Worm (Caenorhabditis elegans) whole organism, young adult: Measurements from ENCODE around the gene atx-2.

Experiments used
- B0261.1 ChIP-seq: sonication (generic microtip); optimal IDR thresholded peaks from 2 replicates; lab custom pipeline; 2016; ENCODE audit warnings: mild to moderate bottlenecking, missing genetic modification characterization, moderate library complexity, missing compliant biosample characterization
- F23B12.7 ChIP-seq: sonication (generic microtip); optimal IDR thresholded peaks from 2 replicates; lab custom pipeline; 2017; ENCODE audit warnings: missing genetic modification characterization, mild to moderate bottlenecking, missing compliant biosample characterization, antibody characterized with exemption, moderate library complexity; ENCODE audit not compliant: insufficient read depth
- F33H1.4 ChIP-seq: fragments of 200-800 bp; sonication (Bioruptor generic); IDR thresholded peaks from 2 replicates; pipeline ENCODE4 v1.3.6; 2022; ENCODE audit warnings: missing genetic modification reagents, missing genetic modification characterization, missing compliant biosample characterization
- F37B4.10 ChIP-seq: fragments of 200-800 bp; sonication (Bioruptor generic); IDR thresholded peaks from 2 replicates; pipeline ENCODE4 v1.3.6; 2022; ENCODE audit warnings: missing genetic modification characterization, missing compliant biosample characterization
- K12H6.12 ChIP-seq: fragments of 200-800 bp; sonication (Bioruptor generic); optimal IDR thresholded peaks from 2 replicates; lab custom pipeline; 2018; ENCODE audit warnings: mild to moderate bottlenecking, missing genetic modification characterization, missing compliant biosample characterization
- Y79H2A.3 ChIP-seq: fragments of 200-800 bp; sonication (Bioruptor generic); conservative IDR thresholded peaks from 2 replicates; pipeline ENCODE4 v1.3.6; 2022; ENCODE audit warnings: missing genetic modification reagents, missing genetic modification characterization, missing compliant biosample characterization
- Y95B8A.8 ChIP-seq: fragments of 200-800 bp; sonication (Bioruptor generic); IDR thresholded peaks from 2 replicates; pipeline ENCODE4 v1.3.6; 2022; ENCODE audit warnings: missing genetic modification reagents, missing genetic modification characterization, missing compliant biosample characterization
- ZK185.1 ChIP-seq: sonication (generic microtip); optimal IDR thresholded peaks from 2 replicates; lab custom pipeline; 2016; ENCODE audit warnings: mild to moderate bottlenecking, missing genetic modification characterization, missing compliant biosample characterization; ENCODE audit not compliant: poor library complexity, severe bottlenecking
- ama-1 ChIP-seq, 3 experiments: fragments of 150-350 bp in 1 of 3; sonication (generic microtip) in 2 of 3; optimal IDR thresholded peaks; 2 replicates each; lab custom pipeline; 2014 to 2018; ENCODE audit warnings: missing biosample characterization in 2 of 3, missing genetic modification characterization in 2 of 3, missing genetic modification reagents in 2 of 3
- aptf-2 ChIP-seq: fragments of 200-800 bp; sonication (Bioruptor generic); conservative IDR thresholded peaks from 2 replicates; pipeline ENCODE4 v1.3.6; 2022; ENCODE audit warnings: missing genetic modification reagents, missing genetic modification characterization, missing compliant biosample characterization
- attf-5 ChIP-seq: fragments of 200-800 bp; sonication (Bioruptor generic); optimal IDR thresholded peaks from 2 replicates; lab custom pipeline; 2018; ENCODE audit warnings: mild to moderate bottlenecking, missing genetic modification characterization, missing compliant biosample characterization
- attf-6 ChIP-seq: fragments of 200-800 bp; sonication (Bioruptor generic); IDR thresholded peaks from 2 replicates; pipeline ENCODE4 v1.3.6; 2022; ENCODE audit warnings: missing genetic modification reagents, missing genetic modification characterization, missing compliant biosample characterization
- ccch-3 ChIP-seq: fragments of 200-800 bp; sonication (Bioruptor generic); optimal IDR thresholded peaks from 2 replicates; lab custom pipeline; 2018; ENCODE audit warnings: mild to moderate bottlenecking, missing genetic modification characterization, missing compliant biosample characterization
- ceh-100 ChIP-seq: fragments of 200-800 bp; sonication (Bioruptor generic); IDR thresholded peaks from 2 replicates; pipeline ENCODE4 v1.3.6; 2022; ENCODE audit warnings: missing genetic modification reagents, missing genetic modification characterization, missing compliant biosample characterization
- dpl-1 ChIP-seq: fragments of 150-350 bp; optimal IDR thresholded peaks from 2 replicates; lab custom pipeline; 2014; ENCODE audit warnings: missing biosample characterization, missing genetic modification reagents, missing genetic modification characterization
- efl-1 ChIP-seq: fragments of 150-350 bp; optimal IDR thresholded peaks from 2 replicates; lab custom pipeline; 2014; ENCODE audit warnings: missing biosample characterization, missing genetic modification reagents, missing genetic modification characterization
- ekl-4 ChIP-seq: fragments of 200-800 bp; sonication (Bioruptor generic); IDR thresholded peaks from 2 replicates; pipeline ENCODE4 v1.3.6; 2022; ENCODE audit warnings: missing genetic modification reagents, missing genetic modification characterization, missing compliant biosample characterization
- ets-4 ChIP-seq: fragments of 200-800 bp; sonication (Bioruptor generic); optimal IDR thresholded peaks from 2 replicates; lab custom pipeline; 2018; ENCODE audit warnings: mild to moderate bottlenecking, missing genetic modification characterization, missing compliant biosample characterization
- hmg-1.2 ChIP-seq: fragments of 200-800 bp; sonication (Bioruptor generic); IDR thresholded peaks from 2 replicates; pipeline ENCODE4 v1.3.6; 2022; ENCODE audit warnings: missing genetic modification reagents, missing genetic modification characterization, missing compliant biosample characterization
- let-607 ChIP-seq, 2 experiments: fragments of 200-800 bp in 1 of 2; sonication (Bioruptor generic) in 1 of 2; sonication (generic microtip) in 1 of 2; optimal IDR thresholded peaks; 2 replicates each; lab custom pipeline; 2016 to 2018; ENCODE audit warnings: mild to moderate bottlenecking in 2 of 2, missing compliant biosample characterization in 2 of 2, missing genetic modification characterization in 2 of 2, moderate library complexity in 2 of 2, missing genotype in 1 of 2
- lin-35 ChIP-seq, 3 experiments: fragments of 150-350 bp in 2 of 3; sonication (generic microtip) in 1 of 3; optimal IDR thresholded peaks; 2 replicates each; lab custom pipeline; 2014 to 2018; ENCODE audit warnings: missing biosample characterization in 3 of 3, missing genetic modification characterization in 3 of 3, missing genetic modification reagents in 3 of 3
- lin-54 ChIP-seq: fragments of 200-800 bp; sonication (Bioruptor generic); optimal IDR thresholded peaks from 2 replicates; lab custom pipeline; 2018; ENCODE audit warnings: mild to moderate bottlenecking, missing genetic modification characterization, missing compliant biosample characterization
- lsl-1 ChIP-seq: fragments of 200-800 bp; sonication (Bioruptor generic); optimal IDR thresholded peaks from 2 replicates; lab custom pipeline; 2018; ENCODE audit warnings: mild to moderate bottlenecking, missing genetic modification characterization, moderate library complexity, missing compliant biosample characterization
- lsy-27 ChIP-seq: sonication (generic microtip); optimal IDR thresholded peaks from 2 replicates; lab custom pipeline; 2017; ENCODE audit warnings: missing genetic modification characterization, mild to moderate bottlenecking, missing compliant biosample characterization, antibody characterized with exemption, missing genotype, borderline replicate concordance; ENCODE audit not compliant: insufficient read depth
- madf-3 ChIP-seq: fragments of 200-800 bp; sonication (Bioruptor generic); IDR thresholded peaks from 2 replicates; pipeline ENCODE4 v1.3.6; 2022; ENCODE audit warnings: missing genetic modification reagents, missing genetic modification characterization, missing compliant biosample characterization
- madf-6 ChIP-seq: fragments of 200-800 bp; sonication (Bioruptor generic); IDR thresholded peaks from 2 replicates; pipeline ENCODE4 v1.3.6; 2022; ENCODE audit warnings: missing genetic modification reagents, missing genetic modification characterization, missing compliant biosample characterization
- madf-8 ChIP-seq: fragments of 200-800 bp; sonication (Bioruptor generic); conservative IDR thresholded peaks from 2 replicates; pipeline ENCODE4 v1.3.6; 2022; ENCODE audit warnings: missing genetic modification reagents, missing genetic modification characterization, missing compliant biosample characterization
- mcd-1 ChIP-seq: fragments of 200-800 bp; sonication (Bioruptor generic); IDR thresholded peaks from 2 replicates; pipeline ENCODE4 v1.3.6; 2022; ENCODE audit warnings: missing genetic modification reagents, missing genetic modification characterization, missing compliant biosample characterization
- nhr-90 ChIP-seq: sonication (generic microtip); optimal IDR thresholded peaks from 2 replicates; lab custom pipeline; 2016; ENCODE audit warnings: missing genotype, mild to moderate bottlenecking, missing genetic modification characterization, missing compliant biosample characterization
- pbrm-1 ChIP-seq: fragments of 200-800 bp; sonication (Bioruptor generic); IDR thresholded peaks from 2 replicates; pipeline ENCODE4 v1.3.6; 2022; ENCODE audit warnings: missing genetic modification reagents, missing genetic modification characterization, missing compliant biosample characterization
- pha-4 ChIP-seq: fragments of 150-350 bp; sonication (generic microtip); optimal IDR thresholded peaks from 2 replicates; lab custom pipeline; 2014; ENCODE audit warnings: missing biosample characterization, missing genetic modification reagents, missing genetic modification characterization
- rcor-1 ChIP-seq: fragments of 200-800 bp; sonication (Bioruptor generic); IDR thresholded peaks from 2 replicates; pipeline ENCODE4 v1.3.6; 2022; ENCODE audit warnings: missing genetic modification reagents, missing genetic modification characterization, missing compliant biosample characterization
- sea-2 ChIP-seq: fragments of 200-800 bp; sonication (Bioruptor generic); IDR thresholded peaks from 2 replicates; pipeline ENCODE4 v1.3.6; 2022; ENCODE audit warnings: missing genetic modification characterization, missing compliant biosample characterization
- snpc-1.1 ChIP-seq: sonication (generic microtip); optimal IDR thresholded peaks from 2 replicates; lab custom pipeline; 2017; ENCODE audit warnings: missing genetic modification characterization, mild to moderate bottlenecking, missing compliant biosample characterization, antibody characterized with exemption, moderate library complexity, missing genotype, missing genetic modification reagents; ENCODE audit not compliant: insufficient read depth
- snpc-1.3 ChIP-seq: sonication (generic microtip); optimal IDR thresholded peaks from 2 replicates; lab custom pipeline; 2017; ENCODE audit warnings: missing genetic modification characterization, mild to moderate bottlenecking, missing compliant biosample characterization, antibody characterized with exemption, moderate library complexity, missing genotype, missing genetic modification reagents; ENCODE audit not compliant: insufficient read depth
- snpc-3.4 ChIP-seq: sonication (generic microtip); optimal IDR thresholded peaks from 2 replicates; lab custom pipeline; 2017; ENCODE audit warnings: missing genetic modification characterization, mild to moderate bottlenecking, missing compliant biosample characterization, antibody characterized with exemption, moderate library complexity, missing genotype, missing genetic modification reagents
- snpc-4 ChIP-seq, 5 experiments: fragments of 150-350 bp in 1 of 5; sonication (generic microtip) in 4 of 5; optimal IDR thresholded peaks; 2 replicates each; lab custom pipeline; 2014 to 2018; ENCODE audit warnings: missing genetic modification characterization in 5 of 5, missing biosample characterization in 3 of 5, antibody characterized with exemption in 2 of 5, mild to moderate bottlenecking in 2 of 5, missing compliant biosample characterization in 2 of 5, missing genotype in 2 of 5, moderate library complexity in 2 of 5, missing genetic modification reagents in 1 of 5
- somi-1 ChIP-seq: fragments of 200-800 bp; sonication (Bioruptor generic); optimal IDR thresholded peaks from 2 replicates; lab custom pipeline; 2018; ENCODE audit warnings: mild to moderate bottlenecking, missing genetic modification characterization, missing compliant biosample characterization
- tbp1 ChIP-seq: fragments of 200-800 bp; sonication (Bioruptor generic); optimal IDR thresholded peaks from 2 replicates; lab custom pipeline; 2018; ENCODE audit warnings: mild to moderate bottlenecking, missing genetic modification characterization, missing compliant biosample characterization
- zfh-2 ChIP-seq: fragments of 200-800 bp; sonication (Bioruptor generic); conservative IDR thresholded peaks from 2 replicates; pipeline ENCODE4 v1.3.6; 2022; ENCODE audit warnings: missing genetic modification reagents, missing genetic modification characterization, missing compliant biosample characterization
- ztf-18 ChIP-seq: sonication (generic microtip); optimal IDR thresholded peaks from 2 replicates; lab custom pipeline; 2016; ENCODE audit warnings: missing genotype, mild to moderate bottlenecking, missing genetic modification characterization, missing compliant biosample characterization

The atx-2 gene

DNA sequence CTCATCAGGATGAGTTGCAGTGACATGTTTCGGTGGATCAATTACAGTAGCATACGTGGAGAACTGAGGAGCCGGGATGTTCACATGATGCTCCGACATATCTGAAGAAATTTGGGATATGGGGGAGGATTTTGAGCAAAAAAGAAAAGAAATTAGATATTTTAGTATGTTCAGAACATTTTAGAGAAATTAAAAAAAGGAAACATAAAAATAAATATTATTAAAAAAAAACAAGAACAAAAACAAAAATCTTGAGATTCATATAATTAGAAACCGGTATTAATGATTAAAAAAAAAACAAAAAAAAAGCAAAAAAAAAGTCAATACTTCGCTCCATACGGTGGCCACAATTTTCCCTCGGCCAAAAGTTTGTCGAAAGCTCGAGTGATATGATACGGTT is 42.6 kb downstream of the atx-2 start, which contains the start of gene rab-33 (continued):
- TF ChIP-seq madf-3 (GFP tag; lab: Robert Waterston, UW): no peak
- TF ChIP-seq Y79H2A.3: no peak

DNA sequence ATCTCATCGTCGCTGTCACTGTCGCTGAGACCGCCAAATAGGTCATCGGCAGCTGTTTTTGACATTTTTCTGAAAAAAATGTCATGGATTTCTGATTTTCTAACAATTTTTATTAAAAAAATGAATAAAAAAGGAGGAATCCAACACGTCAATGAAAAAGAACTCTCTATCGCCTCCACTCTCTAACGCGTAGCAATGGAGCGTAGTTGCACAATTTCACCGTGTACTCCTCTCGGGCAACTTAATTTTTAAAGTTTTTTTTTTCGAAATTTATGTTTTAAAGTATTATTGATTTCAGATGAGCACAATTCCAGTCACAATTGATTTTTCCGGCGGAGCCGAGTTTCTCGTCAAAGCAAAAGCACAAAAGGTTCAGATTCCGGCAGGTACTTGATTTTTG is 44.0 kb downstream of the atx-2 start, which contains the start of the genes taf-11.3 and urm-1:
taf-11.3 (minus strand) TSS at position 69 of the 400 bp plus-strand sequence.
urm-1 (plus strand) TSS at position 299 of the 400 bp plus-strand sequence.
- TF ChIP-seq ceh-100 (GFP tag; lab: Robert Waterston, UW) (peak; percentile 31; the same call in 1 of the 2 replicates), pha-4 (tag; lab: Kevin White, UChicago) (peak; percentile 15), K12H6.12 (no peak), hmg-1.2 (GFP tag; lab: Robert Waterston, UW) (peak; percentile 93), rcor-1 (GFP tag; lab: Robert Waterston, UW) (peak; percentile 58), somi-1 (GFP tag; lab: Kevin White, UChicago) (no peak), mcd-1 (peak; percentile 92), efl-1 (GFP tag; lab: Kevin White, UChicago) (peak; percentile 50), B0261.1 (tag; lab: Kevin White, UChicago) (no peak), pbrm-1 (GFP tag; lab: Robert Waterston, UW) (no peak), F33H1.4 (GFP tag; lab: Robert Waterston, UW) (peak; percentile 55; the same call in 1 of the 2 replicates), sea-2 (GFP tag; lab: Robert Waterston, UW) (no peak), ccch-3 (GFP tag; lab: Kevin White, UChicago) (no peak), ekl-4 (GFP tag; lab: Robert Waterston, UW) (no peak), ama-1 (optimal IDR thresholded peaks at IDR 0.05; lab: Kevin White, UChicago) (no peak), ama-1 (GFP tag; optimal IDR thresholded peaks at IDR 0.05; lab: Kevin White, UChicago) (no peak), Y95B8A.8 (GFP tag; lab: Robert Waterston, UW) (no peak), F37B4.10 (GFP tag; lab: Robert Waterston, UW) (no peak), snpc-1.1 (peak; percentile 49), F23B12.7 (peak; percentile 16), zfh-2 (GFP tag; lab: Robert Waterston, UW) (no peak), lin-35 (GFP tag; optimal IDR thresholded peaks at IDR 0.05; lab: Kevin White, UChicago) (peak in 1 of 3 experiments; percentile 51), snpc-1.3 (peak; percentile 15), attf-6 (GFP tag; lab: Robert Waterston, UW) (no peak), ZK185.1 (tag; lab: Kevin White, UChicago) (peak; percentile 30), nhr-90 (tag; lab: Kevin White, UChicago) (no peak), lsl-1 (GFP tag; lab: Kevin White, UChicago) (peak; percentile 27), lsy-27 (no peak), aptf-2 (GFP tag; lab: Robert Waterston, UW) (no peak), attf-5 (GFP tag; lab: Kevin White, UChicago) (peak; percentile 55), dpl-1 (GFP tag; lab: Kevin White, UChicago) (peak; percentile 60), ets-4 (GFP tag; lab: Kevin White, UChicago) (no peak), lin-54 (GFP tag; lab: Kevin White, UChicago) (peak; percentile 49), tbp1 (peak; percentile 35), madf-6 (GFP tag; lab: Robert Waterston, UW) (peak; percentile 67; the same call in 1 of the 2 replicates), snpc-4 (GFP tag; optimal IDR thresholded peaks at IDR 0.05; lab: Kevin White, UChicago) (no peak), snpc-4 (tag; optimal IDR thresholded peaks at IDR 0.05; lab: Kevin White, UChicago) (peak in 2 of 4 experiments; percentile 11 to 69), snpc-3.4 (tag; lab: Kevin White, UChicago) (peak; percentile 21), let-607 (tag; optimal IDR thresholded peaks at IDR 0.05; lab: Kevin White, UChicago) (peak in 1 of 2 experiments; percentile 62), ztf-18 (tag; lab: Kevin White, UChicago) (peak; percentile 74), madf-8 (GFP tag; lab: Robert Waterston, UW) (peak; percentile 24; the same call in 1 of the 2 replicates)
